Worm (Caenorhabditis elegans) whole organism, late embryonic: ENCODE measurements around the gene C33G8.13.

Experiments
- T23F11.4 ChIP-seq: fragments of 200-800 bp; sonication (Bioruptor generic); optimal IDR thresholded peaks from 2 replicates; lab custom pipeline; 2018; ENCODE audit warnings: mild to moderate bottlenecking, missing genetic modification characterization, missing compliant biosample characterization
- ama-1 ChIP-seq: fragments of 150-350 bp; optimal IDR thresholded peaks from 2 replicates; lab custom pipeline; 2014
- ceh-9 ChIP-seq: sonication (generic microtip); optimal IDR thresholded peaks from 2 replicates; lab custom pipeline; 2016; ENCODE audit warnings: mild to moderate bottlenecking, missing genetic modification characterization, inconsistent platforms, missing compliant biosample characterization
- elt-2 ChIP-seq: sonication (generic microtip); optimal IDR thresholded peaks from 2 replicates; lab custom pipeline; 2016; ENCODE audit warnings: missing genetic modification reagents, missing genetic modification characterization, missing compliant biosample characterization
- nfya-1 ChIP-seq: sonication (generic microtip); optimal IDR thresholded peaks from 2 replicates; lab custom pipeline; 2017; ENCODE audit warnings: missing genetic modification characterization, mild to moderate bottlenecking, missing compliant biosample characterization, antibody characterized with exemption, moderate library complexity
- pha-4 ChIP-seq: fragments of 150-350 bp; optimal IDR thresholded peaks from 2 replicates; lab custom pipeline; 2018; ENCODE audit warnings: missing biosample characterization, missing genetic modification reagents, missing genetic modification characterization

ce11 chrV:6989626-6990138, 26.1 kb downstream of the C33G8.13 start, which contains the start of gene nhr-140:
- TF ChIP-seq ama-1 (lab: Kevin White, UChicago) (no peak), T23F11.4 (GFP tag; lab: Kevin White, UChicago) (no peak), elt-2 (tag; lab: Kevin White, UChicago) (no peak), nfya-1 (tag; lab: Kevin White, UChicago) (no peak), ceh-9 (no peak), pha-4 (no peak)
